Fruit fly (Drosophila melanogaster): ENCODE results near the gene CG14572.

DNA sequence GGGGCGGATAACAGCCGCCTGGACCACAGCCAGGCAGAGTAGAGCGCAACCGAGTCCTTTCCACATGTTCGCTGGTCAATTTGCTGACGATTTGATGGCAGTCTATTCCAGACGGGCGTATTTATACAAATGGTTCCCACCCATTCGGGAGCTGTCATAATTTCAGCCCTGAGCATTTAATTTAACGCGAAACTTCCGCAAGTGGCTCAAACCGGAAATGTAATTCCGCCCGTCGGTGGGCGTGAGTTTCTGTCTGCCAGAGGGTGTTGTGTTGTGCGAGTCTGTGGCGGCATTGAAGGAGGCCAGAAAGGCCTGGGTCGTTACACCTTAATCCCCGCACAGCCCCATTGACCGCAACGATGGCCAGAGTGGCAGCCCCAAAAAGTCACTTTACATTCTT, 2.8 kb downstream of the CG14572 start, which contains the start of gene CG14565:
- TF ChIP-seq ara (GFP tag; IDR thresholded peaks at IDR 0.05) (no peak), CG7963 (GFP tag; IDR thresholded peaks at IDR 0.05; ENCODE audit: partially characterized antibody) (no peak), klu (GFP tag; IDR thresholded peaks at IDR 0.05) (no peak), CG7271 (tag; optimal IDR thresholded peaks at IDR 0.05) (no peak), CG9876 (GFP tag; optimal IDR thresholded peaks at IDR 0.05) (no peak), ac (GFP tag; optimal IDR thresholded peaks at IDR 0.05) (no peak)
